Worm (Caenorhabditis elegans): Measurements from ENCODE around the gene frpr-1.

The frpr-1 gene

ce11 chrX:8155969-8156368 lies 26.5 kb upstream of the frpr-1 start (continued):
- TF ChIP-seq madf-3 (GFP tag; IDR thresholded peaks at IDR 0.05) (0 out of 2 replicates have a peak, but pooled peaks have one; percentile 39), hmg-20 (GFP tag; IDR thresholded peaks at IDR 0.05) (0 out of 2 replicates have a peak, but pooled peaks have one; percentile 44), unc-130 (GFP tag; optimal IDR thresholded peaks at IDR 0.05) (no peak), repo-1 (tag; optimal IDR thresholded peaks at IDR 0.05) (peak; percentile 6), nhr-27 (tag; optimal IDR thresholded peaks at IDR 0.05) (no peak), sea-2 (GFP tag; IDR thresholded peaks at IDR 0.05) (no peak), zim-3 (tag; optimal IDR thresholded peaks at IDR 0.05) (no peak), nhr-80 (tag; optimal IDR thresholded peaks at IDR 0.05) (no peak), mel-28 (tag; optimal IDR thresholded peaks at IDR 0.05; ENCODE audit: borderline replicate concordance) (no peak), B0019.2 (GFP tag; conservative IDR thresholded peaks at IDR 0.05) (no peak), snpc-4 (GFP tag; optimal IDR thresholded peaks at IDR 0.05) (no peak), snpc-4 (tag; optimal IDR thresholded peaks at IDR 0.05) (no peak), fkh-3 (tag; optimal IDR thresholded peaks at IDR 0.05) (no peak), let-526 (GFP tag; IDR thresholded peaks at IDR 0.05) (peak; percentile 60; the same call in 1 of the 2 replicates), lag-1 (GFP tag; IDR thresholded peaks at IDR 0.05) (no peak), Y67H2A.10 (GFP tag; conservative IDR thresholded peaks at IDR 0.05) (no peak), ztf-26 (tag; optimal IDR thresholded peaks at IDR 0.05) (no peak), K11D2.4 (GFP tag; IDR thresholded peaks at IDR 0.05) (no peak), ztf-22 (GFP tag; optimal IDR thresholded peaks at IDR 0.05) (no peak), akir-1 (GFP tag; optimal IDR thresholded peaks at IDR 0.05) (no peak), T07F8.4 (tag; optimal IDR thresholded peaks at IDR 0.05) (no peak), nfya-1 (tag; optimal IDR thresholded peaks at IDR 0.05; ENCODE audit: borderline replicate concordance, insufficient read depth) (no peak), ccch-3 (GFP tag; optimal IDR thresholded peaks at IDR 0.05) (no peak), madf-8 (GFP tag; conservative IDR thresholded peaks at IDR 0.05) (no peak), F49E8.2 (tag; optimal IDR thresholded peaks at IDR 0.05; ENCODE audit: insufficient read depth) (no peak), gei-17 (GFP tag; optimal IDR thresholded peaks at IDR 0.05) (no peak), madf-6 (GFP tag; IDR thresholded peaks at IDR 0.05) (no peak), F37B4.10 (GFP tag; IDR thresholded peaks at IDR 0.05) (no peak), rcor-1 (GFP tag; IDR thresholded peaks at IDR 0.05) (no peak), B0336.3 (GFP tag; IDR thresholded peaks at IDR 0.05) (no peak), ztf-25 (GFP tag; IDR thresholded peaks at IDR 0.05) (no peak), sdz-38 (tag; optimal IDR thresholded peaks at IDR 0.05) (no peak), F39B2.1 (GFP tag; IDR thresholded peaks at IDR 0.05) (no peak), hlh-26 (GFP tag; conservative IDR thresholded peaks at IDR 0.05) (no peak), sptf-2 (GFP tag; optimal IDR thresholded peaks at IDR 0.05) (no peak), dox-1 (GFP tag; IDR thresholded peaks at IDR 0.05) (no peak), F10E7.11 (tag; optimal IDR thresholded peaks at IDR 0.05) (no peak), F57A8.1 (GFP tag; optimal IDR thresholded peaks at IDR 0.05) (no peak), egl-18 (GFP tag; IDR thresholded peaks at IDR 0.05) (no peak), F55B11.4 (tag; optimal IDR thresholded peaks at IDR 0.05; ENCODE audit: borderline replicate concordance, insufficient read depth) (no peak), ztf-6 (GFP tag; IDR thresholded peaks at IDR 0.05) (no peak), lin-54 (GFP tag; optimal IDR thresholded peaks at IDR 0.05) (no peak)
